Worm (Caenorhabditis elegans): ENCODE measurements around the gene ZK792.12.

- TF ChIP-seq tab-1 (GFP tag; IDR thresholded peaks at IDR 0.05) (no peak), flt-1 (GFP tag; IDR thresholded peaks at IDR 0.05) (no peak), klf-2 (GFP tag; conservative IDR thresholded peaks at IDR 0.05) (no peak), ztf-29 (GFP tag; IDR thresholded peaks at IDR 0.05) (no peak), cog-1 (tag; optimal IDR thresholded peaks at IDR 0.05) (no peak), ztf-23 (GFP tag; IDR thresholded peaks at IDR 0.05) (no peak), med-1 (GFP tag; optimal IDR thresholded peaks at IDR 0.05; ENCODE audit: insufficient read depth) (no peak), ref-1 (GFP tag; conservative IDR thresholded peaks at IDR 0.05) (no peak)
Measured at ce11 chrIV:11659794-11660312, 33.7 kb upstream of the ZK792.12 start, which contains the start of gene ZK792.1.
